Worm (Caenorhabditis elegans): ENCODE results near the gene arl-8.
"Not testable (repeated sequence)": the region's sequence is repeated elsewhere in the genome, so short reads cannot be mapped to it uniquely, and the experiment has no call there.

arl-8 gene

DNA sequence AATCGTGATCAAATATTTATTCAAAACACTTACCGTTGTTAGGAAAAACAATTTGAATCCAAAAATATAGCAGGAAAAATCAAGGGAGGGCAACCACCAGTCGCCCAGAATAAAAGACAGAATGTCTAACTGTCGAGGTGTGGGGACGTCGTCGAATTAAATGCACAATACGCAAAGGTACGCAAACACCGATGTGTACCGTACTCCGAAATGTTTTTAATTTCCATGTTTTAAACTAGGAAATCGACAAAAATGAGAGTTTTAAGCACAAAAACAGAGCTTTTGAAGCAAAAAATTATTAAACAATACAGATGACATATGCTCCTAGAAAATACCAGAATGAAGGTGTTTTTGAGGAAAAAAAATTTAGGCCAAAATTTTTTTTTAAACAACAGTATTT, 23.5 kb upstream of the arl-8 start, which contains the start of gene Y57G11C.51:
Y57G11C.51 (minus strand) TSS at position 101 of the 400 bp plus-strand sequence.
- not testable (repeated sequence) for TF ChIP-seq alr-1, nhr-10, lin-39 (tag; optimal IDR thresholded peaks at IDR 0.05)

DNA sequence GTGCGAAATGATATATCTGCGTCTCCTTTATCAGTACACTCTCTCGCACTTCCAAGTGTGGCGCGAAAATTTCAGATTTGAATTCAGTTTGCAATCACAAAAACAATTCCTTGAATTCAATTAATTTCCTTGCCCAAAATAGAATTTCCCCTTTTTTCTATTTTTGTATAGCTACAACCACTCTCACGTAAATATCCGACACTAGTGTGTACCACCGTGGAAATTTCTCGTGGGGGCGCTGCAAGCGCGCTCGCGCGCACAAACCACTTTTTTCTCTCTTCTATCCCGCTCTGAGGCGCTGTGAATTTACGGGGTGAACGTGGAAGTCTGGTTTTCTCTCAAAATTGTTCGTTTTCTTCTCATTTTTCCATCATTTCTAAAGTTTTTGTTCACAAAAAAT, 16.4 kb upstream of the arl-8 start, which contains the start of gene Y57G11C.8:
Y57G11C.8 (plus strand) TSS at position 301 of the 400 bp plus-strand sequence.
- TF ChIP-seq sma-3 (GFP tag; optimal IDR thresholded peaks at IDR 0.05), result no peak

DNA sequence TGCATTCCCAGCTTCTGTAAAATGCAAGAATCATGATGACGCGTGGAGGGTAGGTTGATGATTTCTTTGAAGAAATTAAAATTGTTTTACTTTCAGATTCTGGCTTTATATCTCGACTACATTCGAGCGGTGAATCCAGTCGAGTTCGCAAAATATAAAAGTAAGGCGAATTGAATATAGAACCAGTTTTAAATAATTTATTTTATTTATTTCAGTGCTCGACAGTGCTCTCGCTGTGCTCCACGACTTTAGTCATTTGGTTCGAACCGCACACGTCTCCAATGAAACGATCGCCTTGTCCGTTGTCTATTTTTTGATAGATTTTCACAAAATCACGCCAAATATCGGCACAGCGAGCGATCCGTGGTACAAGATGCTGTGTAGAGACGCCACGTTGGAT, 15.7 kb upstream of the arl-8 start, which contains the start of gene Y57G11C.1130:
Y57G11C.1130 (plus strand) TSS at position 301 of the 400 bp plus-strand sequence.
- TF ChIP-seq lin-11 (tag; optimal IDR thresholded peaks at IDR 0.05) (no peak), lin-13 (GFP tag; optimal IDR thresholded peaks at IDR 0.05) (no peak), fos-1 (tag; optimal IDR thresholded peaks at IDR 0.05) (no peak), gmeb-1 (tag; optimal IDR thresholded peaks at IDR 0.05) (no peak), elt-1 (tag; optimal IDR thresholded peaks at IDR 0.05) (no peak), sem-4 (tag; optimal IDR thresholded peaks at IDR 0.05) (no peak), ztf-4 (tag; optimal IDR thresholded peaks at IDR 0.05) (no peak), nhr-21 (tag; optimal IDR thresholded peaks at IDR 0.05) (no peak)

DNA sequence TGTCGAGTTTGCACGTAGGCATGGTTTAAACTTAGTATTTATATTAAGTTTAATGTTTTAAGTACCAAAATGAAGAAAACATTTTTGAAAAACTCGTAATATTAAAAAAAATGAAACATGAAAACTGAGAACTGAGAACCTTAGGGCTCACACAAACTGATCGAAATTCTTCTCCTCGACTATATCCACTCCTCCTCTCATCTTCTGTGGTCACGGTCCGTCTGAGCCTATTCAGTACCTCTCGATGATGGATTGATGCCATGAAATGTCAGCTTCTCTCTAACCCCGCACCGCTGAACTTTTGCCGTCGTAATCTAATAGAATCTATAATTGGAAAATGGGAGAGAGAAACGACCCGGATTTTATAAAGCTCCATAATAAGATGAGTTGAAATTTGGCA, 13.5 kb upstream of the arl-8 start, which contains the start of gene nlp-56:
nlp-56 (minus strand) TSS at position 257 of the 400 bp plus-strand sequence.
- TF ChIP-seq nhr-6 (tag; optimal IDR thresholded peaks at IDR 0.05) (no peak), sma-3 (GFP tag; optimal IDR thresholded peaks at IDR 0.05) (no peak), C34F6.9 (tag; optimal IDR thresholded peaks at IDR 0.05) (no peak), lsy-2 (tag; optimal IDR thresholded peaks at IDR 0.05) (no peak), nhr-129 (tag; optimal IDR thresholded peaks at IDR 0.05) (no peak)

DNA sequence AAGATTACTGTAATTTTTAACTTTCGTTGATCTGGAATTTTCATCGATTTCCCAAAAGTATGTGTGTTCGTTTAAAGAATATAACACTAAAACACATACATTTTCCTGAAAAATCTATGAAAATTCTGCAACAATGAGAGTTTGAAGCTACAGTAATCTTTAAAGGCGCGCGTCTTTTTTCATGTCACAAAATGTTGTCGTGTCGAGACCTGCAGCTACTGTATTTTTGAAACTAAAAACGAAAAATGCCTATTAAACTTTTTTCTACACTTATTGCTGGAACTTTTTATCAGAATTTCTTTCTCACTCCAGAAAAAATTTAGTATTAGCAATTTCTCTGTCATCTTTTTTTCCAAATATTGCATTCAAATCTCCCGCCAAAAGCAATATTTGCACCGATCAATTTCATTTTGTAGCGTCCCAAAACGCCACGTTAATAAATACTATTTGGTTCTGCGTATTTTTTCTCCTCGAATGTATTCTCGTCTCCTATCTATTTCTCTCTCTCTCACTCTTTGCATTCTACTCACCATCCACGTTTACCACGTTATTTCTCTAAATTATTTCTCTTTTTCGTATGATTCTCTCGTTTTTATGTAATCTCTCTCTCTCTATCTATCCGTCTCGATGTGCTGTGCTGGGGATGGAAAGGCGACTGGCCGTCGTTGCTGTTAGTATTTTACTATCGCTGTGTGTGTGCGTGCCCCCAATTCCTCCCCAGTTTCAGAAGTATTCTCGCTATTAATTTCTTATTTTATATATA, 11.4 kb upstream of the arl-8 start, which contains the start of gene melo-1:
melo-1 (plus strand) TSS at position 658 of the 763 bp plus-strand sequence.
- TF ChIP-seq unc-55 (GFP tag; optimal IDR thresholded peaks at IDR 0.05), result peak; percentile 56
- no peak for TF ChIP-seq nhr-21 (tag; optimal IDR thresholded peaks at IDR 0.05)
- TF ChIP-seq peb-1 (tag; optimal IDR thresholded peaks at IDR 0.05), result no peak
- TF ChIP-seq elt-3 (tag; optimal IDR thresholded peaks at IDR 0.05), result no peak
- TF ChIP-seq nhr-10 (tag; optimal IDR thresholded peaks at IDR 0.05), result no peak
- TF ChIP-seq ceh-16 (tag; optimal IDR thresholded peaks at IDR 0.05), result no peak
- TF ChIP-seq nhr-129 (tag; optimal IDR thresholded peaks at IDR 0.05), result peak; percentile 22
- TF ChIP-seq R02D3.7 (tag; optimal IDR thresholded peaks at IDR 0.05), result no peak
- TF ChIP-seq lsy-2 (tag; optimal IDR thresholded peaks at IDR 0.05), result peak in 1 of 2 experiments; percentile 62
- TF ChIP-seq ceh-82 (tag; optimal IDR thresholded peaks at IDR 0.05), result no peak
- TF ChIP-seq zag-1 (tag; optimal IDR thresholded peaks at IDR 0.05), result no peak
- peak; percentile 17 for TF ChIP-seq nhr-25 (tag; optimal IDR thresholded peaks at IDR 0.05)
- TF ChIP-seq ztf-4 (tag; optimal IDR thresholded peaks at IDR 0.05), result no peak
- no peak for TF ChIP-seq aly-2 (tag; optimal IDR thresholded peaks at IDR 0.05)
- peak; percentile 5 for TF ChIP-seq egl-27 (tag; optimal IDR thresholded peaks at IDR 0.05)
- no peak for TF ChIP-seq snpc-4 (tag; optimal IDR thresholded peaks at IDR 0.05)
- TF ChIP-seq gmeb-1 (tag; optimal IDR thresholded peaks at IDR 0.05), result peak; percentile 60
- no peak for TF ChIP-seq nhr-77 (tag; optimal IDR thresholded peaks at IDR 0.05)
- TF ChIP-seq lin-11 (tag; optimal IDR thresholded peaks at IDR 0.05), result no peak
- no peak for TF ChIP-seq blmp-1 (tag; optimal IDR thresholded peaks at IDR 0.05; ENCODE audit: insufficient read depth)
- TF ChIP-seq ztf-1 (GFP tag; conservative IDR thresholded peaks at IDR 0.05), result no peak
- peak; percentile 55 for TF ChIP-seq F13H6.1 (tag; optimal IDR thresholded peaks at IDR 0.05)
- TF ChIP-seq ztf-11 (tag; optimal IDR thresholded peaks at IDR 0.05), result no peak
- TF ChIP-seq unc-62 (GFP tag; optimal IDR thresholded peaks at IDR 0.05), result no peak
- TF ChIP-seq sma-9 (GFP tag; optimal IDR thresholded peaks at IDR 0.05), result peak; percentile 4
- no peak for TF ChIP-seq sma-9 (tag; optimal IDR thresholded peaks at IDR 0.05)
- no peak for TF ChIP-seq mbf-1 (tag; optimal IDR thresholded peaks at IDR 0.05)
- TF ChIP-seq nhr-237 (tag; optimal IDR thresholded peaks at IDR 0.05), result no peak
- no peak for TF ChIP-seq Y55F3AM.14 (GFP tag; optimal IDR thresholded peaks at IDR 0.05)
- TF ChIP-seq ama-1 (optimal IDR thresholded peaks at IDR 0.05), result peak; percentile 25
- no peak for TF ChIP-seq nhr-11 (tag; optimal IDR thresholded peaks at IDR 0.05)
- TF ChIP-seq elt-1 (tag; optimal IDR thresholded peaks at IDR 0.05), result no peak
- TF ChIP-seq sem-4 (tag; optimal IDR thresholded peaks at IDR 0.05), result no peak
- TF ChIP-seq nhr-12 (tag; optimal IDR thresholded peaks at IDR 0.05), result no peak
- peak; percentile 23 for TF ChIP-seq mab-5 (tag; optimal IDR thresholded peaks at IDR 0.05)
- TF ChIP-seq ZK546.5 (tag; optimal IDR thresholded peaks at IDR 0.05), result no peak
- no peak for TF ChIP-seq dmd-4 (tag; optimal IDR thresholded peaks at IDR 0.05)
- peak; percentile 90 for TF ChIP-seq C34F6.9 (tag; optimal IDR thresholded peaks at IDR 0.05)
- no peak for TF ChIP-seq alr-1 (tag; optimal IDR thresholded peaks at IDR 0.05)

Data from whole organism, L2 larva.